Fruit fly (Drosophila melanogaster) whole organism, adult: ENCODE data around the gene CG32857.
"Not testable (repeated sequence)": the region's sequence is repeated elsewhere in the genome, so short reads cannot be mapped to it uniquely, and the experiment has no call there.

Experiments
- CG11617 ChIP-seq: fragments of 200-800 bp; sonication (Bioruptor generic); optimal IDR thresholded peaks from 2 replicates; lab custom pipeline; 2017; ENCODE audit warnings: mild to moderate bottlenecking, missing biosample characterization, missing genetic modification reagents, missing genetic modification characterization
- CG12768 ChIP-seq: fragments of 200-800 bp; sonication (Bioruptor generic); optimal IDR thresholded peaks from 2 replicates; lab custom pipeline; 2017; ENCODE audit warnings: missing biosample characterization, missing genetic modification characterization, mild to moderate bottlenecking, moderate library complexity, missing genetic modification reagents
- CG33017 ChIP-seq: fragments of 200-800 bp; sonication (Bioruptor generic); optimal IDR thresholded peaks from 2 replicates; lab custom pipeline; 2018; ENCODE audit warnings: missing biosample characterization, mild to moderate bottlenecking, missing genetic modification characterization, moderate library complexity
- Mnt ChIP-seq: fragments of 200-800 bp; sonication (Bioruptor generic); optimal IDR thresholded peaks from 2 replicates; lab custom pipeline; 2016; ENCODE audit warnings: missing biosample characterization, mild to moderate bottlenecking, missing genetic modification characterization
- cic ChIP-seq: fragments of 200-800 bp; sonication (Bioruptor generic); optimal IDR thresholded peaks from 2 replicates; lab custom pipeline; 2017; ENCODE audit warnings: missing biosample characterization, mild to moderate bottlenecking, missing genetic modification characterization, moderate library complexity
- cnc ChIP-seq, 2 experiments: fragments of >200 bp; optimal IDR thresholded peaks; 2 replicates each; lab custom pipeline; 2017
- ovo ChIP-seq: fragments of 200-800 bp; sonication (Bioruptor generic); optimal IDR thresholded peaks from 2 replicates; lab custom pipeline; 2016; ENCODE audit warnings: missing biosample characterization, missing genetic modification characterization
- pad ChIP-seq: fragments of 200-800 bp; sonication (Bioruptor generic); optimal IDR thresholded peaks from 3 replicates; lab custom pipeline; 2017; ENCODE audit warnings: missing biosample characterization, missing genetic modification characterization, mild to moderate bottlenecking, moderate library complexity, missing genetic modification reagents

DNA sequence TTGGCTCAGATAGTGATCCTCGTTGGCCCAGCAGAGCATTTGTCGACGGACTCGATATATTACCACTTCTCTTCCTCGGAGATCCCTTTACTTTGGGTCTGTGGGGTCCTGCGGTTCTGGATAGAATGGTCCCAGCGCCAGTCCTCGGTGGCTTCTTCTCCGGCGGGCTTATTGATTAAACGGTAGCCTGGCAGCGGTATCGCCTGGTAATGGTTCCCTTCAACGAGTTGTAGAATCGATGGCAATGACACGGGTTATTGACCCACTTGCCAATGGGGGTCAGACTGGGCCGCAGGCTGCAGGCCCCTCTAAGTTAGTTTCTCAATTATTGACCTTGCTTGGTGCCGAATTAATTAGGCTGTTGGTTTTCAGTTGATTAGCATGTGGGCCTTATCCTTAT is 3.6 kb upstream of the CG32857 start, which contains the start of gene CG32819:
- TF ChIP-seq cic; cnc (optimal IDR thresholded peaks at IDR 0.05; lab: Kevin White, UChicago); CG12768; CG11617; Mnt (GFP tag; lab: Kevin White, UChicago); ovo (GFP tag; lab: Kevin White, UChicago); pad; CG33017 (tag; lab: Kevin White, UChicago): not testable (repeated sequence)
